Fruit fly (Drosophila melanogaster) whole organism, embryonic: ENCODE measurements around the gene CG5618.

Experiments used
- Bgb ChIP-seq: fragments of 200-800 bp; sonication (Bioruptor generic); IDR thresholded peaks from 2 replicates; pipeline ENCODE4 v1.3.6; 2022; ENCODE audit warnings: missing biosample characterization, missing genetic modification characterization; ENCODE audit not compliant: partially characterized antibody
- CG1024 ChIP-seq: fragments of 200-800 bp; sonication (Bioruptor generic); IDR thresholded peaks from 2 replicates; pipeline ENCODE4 v1.3.6; 2022; ENCODE audit warnings: missing biosample characterization, missing genetic modification characterization
- CG11093 ChIP-seq: fragments of 200-800 bp; sonication (Bioruptor generic); IDR thresholded peaks from 3 replicates; pipeline ENCODE4 v1.3.6; 2022; ENCODE audit warnings: missing biosample characterization, missing genetic modification characterization
- CG11456 ChIP-seq: fragments of 200-800 bp; sonication (Bioruptor generic); IDR thresholded peaks from 3 replicates; pipeline ENCODE4 v1.3.6; 2022; ENCODE audit warnings: missing biosample characterization, missing genetic modification characterization
- CG12299 ChIP-seq: fragments of 200-800 bp; sonication (Bioruptor generic); optimal IDR thresholded peaks from 2 replicates; lab custom pipeline; 2018; ENCODE audit warnings: missing biosample characterization, mild to moderate bottlenecking, missing genetic modification characterization
- CG14014 ChIP-seq: fragments of 200-800 bp; sonication (Bioruptor generic); IDR thresholded peaks from 2 replicates; pipeline ENCODE4 v1.3.6; 2022; ENCODE audit warnings: missing biosample characterization, missing genetic modification characterization
- CG1832 ChIP-seq: fragments of 200-800 bp; sonication (Bioruptor generic); optimal IDR thresholded peaks from 2 replicates; lab custom pipeline; 2017; ENCODE audit warnings: missing biosample characterization, mild to moderate bottlenecking, missing genetic modification characterization, inconsistent platforms
- CG2120 ChIP-seq: fragments of 200-800 bp; sonication (Bioruptor generic); optimal IDR thresholded peaks from 3 replicates; lab custom pipeline; 2016; ENCODE audit warnings: missing biosample characterization, missing genetic modification characterization
- CG34376 ChIP-seq: fragments of 200-800 bp; sonication (Bioruptor generic); optimal IDR thresholded peaks from 2 replicates; lab custom pipeline; 2018; ENCODE audit warnings: missing biosample characterization, mild to moderate bottlenecking, missing genetic modification characterization
- CG4282 ChIP-seq: fragments of 200-800 bp; sonication (Bioruptor generic); optimal IDR thresholded peaks from 2 replicates; lab custom pipeline; 2016; ENCODE audit warnings: missing biosample characterization, missing genetic modification characterization
- CG9727 ChIP-seq: fragments of 200-800 bp; sonication (Bioruptor generic); optimal IDR thresholded peaks from 3 replicates; lab custom pipeline; 2017; ENCODE audit warnings: missing biosample characterization, mild to moderate bottlenecking, missing genetic modification characterization
- Dip3 ChIP-seq: fragments of 200-800 bp; sonication (Bioruptor generic); optimal IDR thresholded peaks from 3 replicates; lab custom pipeline; 2016; ENCODE audit warnings: missing biosample characterization, missing genetic modification characterization
- Dref ChIP-seq: fragments of 200-800 bp; sonication (Bioruptor generic); IDR thresholded peaks from 2 replicates; pipeline ENCODE4 v1.3.6; 2022; ENCODE audit warnings: missing biosample characterization, missing genetic modification characterization
- Drgx ChIP-seq: fragments of 200-800 bp; sonication (Bioruptor generic); IDR thresholded peaks from 2 replicates; pipeline ENCODE4 v1.3.6; 2022; ENCODE audit warnings: missing biosample characterization, missing genetic modification characterization
- GATAe ChIP-seq: fragments of 200-800 bp; sonication (Bioruptor generic); conservative IDR thresholded peaks from 2 replicates; pipeline ENCODE4 v1.3.6; 2022; ENCODE audit warnings: missing biosample characterization, missing genetic modification characterization
- Hey ChIP-seq: fragments of 200-800 bp; sonication (Bioruptor generic); optimal IDR thresholded peaks from 3 replicates; lab custom pipeline; 2018; ENCODE audit warnings: missing biosample characterization, mild to moderate bottlenecking, missing genetic modification characterization
- Hmr ChIP-seq: fragments of 200-800 bp; sonication (Bioruptor generic); optimal IDR thresholded peaks from 3 replicates; lab custom pipeline; 2017; ENCODE audit warnings: mild to moderate bottlenecking, missing biosample characterization, missing genetic modification reagents, missing genetic modification characterization
- Hr39 ChIP-seq: fragments of >200 bp; optimal IDR thresholded peaks from 2 replicates; lab custom pipeline; 2017
- Hr51 ChIP-seq, 2 experiments: fragments of 200-800 bp; sonication (Bioruptor generic); optimal IDR thresholded peaks; 2 replicates in 1 of 2; 3 replicates in 1 of 2; lab custom pipeline; 2016 to 2018; ENCODE audit warnings: missing biosample characterization in 2 of 2, missing genetic modification characterization in 2 of 2, mild to moderate bottlenecking in 1 of 2, moderate library complexity in 1 of 2
- Med ChIP-seq: fragments of 200-800 bp; sonication (Bioruptor generic); peaks from one replicate; lab custom pipeline; 2016; ENCODE audit warnings: missing biosample characterization, missing genetic modification characterization, mild to moderate bottlenecking, inconsistent platforms, moderate library complexity
- Nf-YB ChIP-seq: fragments of 200-800 bp; sonication (Bioruptor generic); optimal IDR thresholded peaks from 3 replicates; lab custom pipeline; 2019; ENCODE audit warnings: missing biosample characterization, mild to moderate bottlenecking, missing genetic modification characterization, moderate library complexity
- Nf-YC ChIP-seq: fragments of 200-800 bp; optimal IDR thresholded peaks from 3 replicates; lab custom pipeline; 2019; ENCODE audit warnings: missing biosample characterization, mild to moderate bottlenecking, missing genetic modification characterization, moderate library complexity
- Rfx ChIP-seq: fragments of 200-800 bp; sonication (Bioruptor generic); IDR thresholded peaks from 2 replicates; pipeline ENCODE4 v1.3.6; 2022; ENCODE audit warnings: missing biosample characterization, missing genetic modification characterization
- Trl ChIP-seq, 3 experiments: fragments of >200 bp in 2 of 3; fragments of 200-800 bp in 1 of 3; sonication (Bioruptor generic) in 1 of 3; optimal IDR thresholded peaks; 2 replicates in 1 of 3; 3 replicates in 2 of 3; lab custom pipeline; 2016 to 2017; ENCODE audit warnings: missing biosample characterization in 1 of 3, missing genetic modification characterization in 1 of 3
- YL-1 ChIP-seq: fragments of 200-800 bp; sonication (Bioruptor generic); optimal IDR thresholded peaks from 3 replicates; lab custom pipeline; 2017; ENCODE audit warnings: missing biosample characterization, mild to moderate bottlenecking, missing genetic modification characterization
- ato ChIP-seq: fragments of 200-800 bp; sonication (Bioruptor generic); IDR thresholded peaks from 2 replicates; pipeline ENCODE4 v1.3.6; 2022; ENCODE audit warnings: missing biosample characterization, missing genetic modification characterization; ENCODE audit not compliant: partially characterized antibody
- caup ChIP-seq: fragments of 200-800 bp; sonication (Bioruptor generic); optimal IDR thresholded peaks from 3 replicates; lab custom pipeline; 2017; ENCODE audit warnings: missing biosample characterization, mild to moderate bottlenecking, missing genetic modification characterization, moderate library complexity; ENCODE audit not compliant: severe bottlenecking
- cg ChIP-seq: fragments of 200-800 bp; sonication (Bioruptor generic); optimal IDR thresholded peaks from 3 replicates; lab custom pipeline; 2019; ENCODE audit warnings: missing biosample characterization, mild to moderate bottlenecking, missing genetic modification characterization, moderate library complexity
- chinmo ChIP-seq: fragments of 200-800 bp; sonication (Bioruptor generic); IDR thresholded peaks from 4 replicates; pipeline ENCODE4 v1.3.6; 2022; ENCODE audit warnings: missing biosample characterization, missing genetic modification characterization; ENCODE audit not compliant: partially characterized antibody
- cwo ChIP-seq: fragments of 200-800 bp; sonication (Bioruptor generic); optimal IDR thresholded peaks from 3 replicates; lab custom pipeline; 2017; ENCODE audit warnings: missing biosample characterization, missing genetic modification characterization, mild to moderate bottlenecking, moderate library complexity, missing genetic modification reagents
- dati ChIP-seq: fragments of 200-800 bp; sonication (Bioruptor generic); IDR thresholded peaks from 2 replicates; pipeline ENCODE4 v1.3.6; 2022; ENCODE audit warnings: missing biosample characterization, missing genetic modification characterization
- ewg ChIP-seq: fragments of 200-800 bp; sonication (Bioruptor generic); optimal IDR thresholded peaks from 3 replicates; lab custom pipeline; 2017; ENCODE audit warnings: mild to moderate bottlenecking, missing biosample characterization, missing genetic modification reagents, missing genetic modification characterization
- grn ChIP-seq: fragments of 200-800 bp; sonication (Bioruptor generic); optimal IDR thresholded peaks from 3 replicates; lab custom pipeline; 2017; ENCODE audit warnings: missing biosample characterization, missing genetic modification characterization
- gt ChIP-seq: fragments of 200-800 bp; sonication (Bioruptor generic); IDR thresholded peaks from 2 replicates; pipeline ENCODE4 v1.3.6; 2022; ENCODE audit warnings: missing biosample characterization, missing genetic modification characterization
- lbe ChIP-seq: fragments of 200-800 bp; sonication (Bioruptor generic); optimal IDR thresholded peaks from 2 replicates; lab custom pipeline; 2016; ENCODE audit warnings: missing biosample characterization, mild to moderate bottlenecking, missing genetic modification characterization
- so ChIP-seq: fragments of 200-800 bp; sonication (Bioruptor generic); IDR thresholded peaks from 3 replicates; pipeline ENCODE4 v1.3.6; 2022; ENCODE audit warnings: missing biosample characterization, missing genetic modification characterization
- sug ChIP-seq: fragments of 200-800 bp; optimal IDR thresholded peaks from 2 replicates; lab custom pipeline; 2019; ENCODE audit warnings: missing biosample characterization, mild to moderate bottlenecking, missing genetic modification characterization, moderate library complexity
- tna ChIP-seq: fragments of 200-800 bp; sonication (Bioruptor generic); IDR thresholded peaks from 2 replicates; pipeline ENCODE4 v1.3.6; 2022; ENCODE audit warnings: missing biosample characterization, missing genetic modification characterization; ENCODE audit not compliant: partially characterized antibody
- vvl ChIP-seq: fragments of 200-800 bp; sonication (Bioruptor generic); IDR thresholded peaks from 2 replicates; pipeline ENCODE4 v1.3.6; 2022; ENCODE audit warnings: missing biosample characterization, missing genetic modification characterization

The CG5618 gene

DNA sequence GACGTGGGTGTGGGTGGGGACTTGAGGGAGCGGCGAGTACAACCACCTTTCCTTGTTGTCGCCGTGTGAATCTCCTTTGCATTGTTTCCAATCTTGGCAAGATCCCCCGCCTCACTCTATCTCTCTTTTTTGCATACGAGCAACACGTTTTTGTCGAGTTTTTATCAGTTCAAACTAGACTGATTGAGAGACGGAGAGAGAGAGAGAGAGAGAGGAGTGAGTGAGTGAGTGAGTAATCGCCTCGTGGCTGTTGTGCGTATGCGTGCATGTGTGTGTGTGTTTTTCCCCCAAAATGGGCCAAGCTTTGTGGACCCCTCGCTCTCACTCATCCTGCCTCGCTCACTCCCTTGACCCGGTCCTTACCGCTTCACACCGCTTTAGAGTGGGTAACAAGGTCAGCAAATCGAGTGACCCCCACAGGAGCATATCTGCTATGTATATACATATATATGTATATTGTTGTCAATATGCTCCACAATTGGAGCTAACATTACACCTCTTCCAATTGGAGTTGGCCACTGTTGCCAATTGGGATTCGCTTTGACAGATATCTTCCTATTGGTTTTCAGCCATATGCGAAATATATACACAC lies 3.8 kb upstream of the CG5618 start (continued):
- TF ChIP-seq ewg (GFP tag; lab: Kevin White, UChicago) (peak; percentile 51), Bgb (GFP tag; lab: Robert Waterston, UW) (peak; percentile 23; the same call in 1 of the 2 replicates), Hey (no peak), CG9727 (GFP tag; lab: Kevin White, UChicago) (no peak), Nf-YB (GFP tag; lab: Kevin White, UChicago) (peak; percentile 63), cg (peak; percentile 75), CG11093 (no peak), CG1832 (GFP tag; lab: Kevin White, UChicago) (peak; percentile 65), Trl (optimal IDR thresholded peaks at IDR 0.05; lab: Kevin White, UChicago) (peak; percentile 87 to 94), Trl (GFP tag; optimal IDR thresholded peaks at IDR 0.05; lab: Kevin White, UChicago) (no peak), CG34376 (peak; percentile 26), tna (GFP tag; lab: Robert Waterston, UW) (0 out of 2 replicates have a peak, but pooled peaks have one; percentile 15), CG4282 (no peak), Nf-YC (peak; percentile 65), CG14014 (GFP tag; lab: Robert Waterston, UW) (no peak), YL-1 (peak; percentile 53)

- TF ChIP-seq cg (peak; percentile 22), caup (GFP tag; lab: Kevin White, UChicago) (no peak), ato (GFP tag; lab: Robert Waterston, UW) (no peak), chinmo (peak; percentile 72; the same call in 1 of the 4 replicates), Drgx (0 out of 2 replicates have a peak, but pooled peaks have one; percentile 20), cwo (GFP tag; lab: Kevin White, UChicago) (peak; percentile 3), Dref (GFP tag; lab: Robert Waterston, UW) (no peak), CG11456 (GFP tag; lab: Robert Waterston, UW) (no peak), Dip3 (no peak), dati (no peak), Hmr (GFP tag; lab: Kevin White, UChicago) (no peak), Rfx (GFP tag; lab: Robert Waterston, UW) (peak; percentile 16; the same call in 1 of the 2 replicates), grn (peak; percentile 94), Hr51 (GFP tag; optimal IDR thresholded peaks at IDR 0.05; lab: Kevin White, UChicago) (no peak), CG2120 (peak; percentile 4), GATAe (GFP tag; lab: Robert Waterston, UW) (peak; percentile 23; the same call in 1 of the 2 replicates), CG1024 (GFP tag; lab: Robert Waterston, UW) (0 out of 2 replicates have a peak, but pooled peaks have one; percentile 18), vvl (GFP tag; lab: Robert Waterston, UW) (peak; percentile 38; the same call in 1 of the 2 replicates), CG34376 (peak; percentile 56), Med (GFP tag; lab: Kevin White, UChicago) (peak; percentile 78), lbe (GFP tag; lab: Kevin White, UChicago) (peak; percentile 24), Trl (optimal IDR thresholded peaks at IDR 0.05; lab: Kevin White, UChicago) (peak in 1 of 2 experiments; percentile 1), Trl (GFP tag; optimal IDR thresholded peaks at IDR 0.05; lab: Kevin White, UChicago) (no peak), CG12299 (tag; lab: Kevin White, UChicago) (no peak), so (no peak), sug (peak; percentile 51), gt (GFP tag; lab: Robert Waterston, UW) (no peak), Hr39 (lab: Kevin White, UChicago) (no peak)
Measured at dm6 chr3L:20353726-20354332, 580 bp downstream of the CG5618 start.
